Worm (Caenorhabditis elegans): ENCODE data around the gene T04A8.18.

Gene T04A8.18

DNA sequence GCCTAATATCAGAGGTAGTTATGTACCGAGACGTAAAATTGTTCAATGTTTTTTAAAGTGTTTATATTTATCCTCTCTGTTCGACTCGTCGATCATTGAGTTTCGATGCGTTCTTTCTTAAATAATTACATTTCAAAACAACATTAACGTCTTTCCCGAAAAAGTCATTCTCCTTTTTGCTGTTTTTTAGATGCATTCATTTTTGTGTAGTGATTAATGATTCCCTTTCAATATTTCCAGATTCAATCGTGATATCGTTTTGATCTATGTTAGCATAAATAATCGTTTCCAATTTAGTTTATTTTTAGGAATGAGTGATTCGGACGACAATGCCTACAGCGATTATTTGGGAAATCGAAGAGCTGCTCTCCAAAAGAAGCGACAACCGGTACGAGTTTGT is 15.3 kb upstream of the T04A8.18 start, which contains the start of gene T04A8.8:
T04A8.8 (plus strand) TSS at position 301 of the 400 bp plus-strand sequence.
- TF ChIP-seq bed-3 (GFP tag; optimal IDR thresholded peaks at IDR 0.05) = no peak
- TF ChIP-seq lsy-2 (tag; optimal IDR thresholded peaks at IDR 0.05) = no peak
- no peak for TF ChIP-seq unc-39 (tag; optimal IDR thresholded peaks at IDR 0.05)
- TF ChIP-seq mep-1 (tag; optimal IDR thresholded peaks at IDR 0.05) = no peak
- TF ChIP-seq sptf-1 (tag; optimal IDR thresholded peaks at IDR 0.05) = no peak
- TF ChIP-seq ceh-43 (GFP tag; optimal IDR thresholded peaks at IDR 0.05) = no peak
- TF ChIP-seq ces-1 (GFP tag; optimal IDR thresholded peaks at IDR 0.05) = no peak
- TF ChIP-seq cnd-1 (tag; optimal IDR thresholded peaks at IDR 0.05) = no peak
- TF ChIP-seq unc-62 (GFP tag; optimal IDR thresholded peaks at IDR 0.05) = no peak
- no peak for TF ChIP-seq nhr-2 (tag; optimal IDR thresholded peaks at IDR 0.05)
- TF ChIP-seq elt-3 (tag; optimal IDR thresholded peaks at IDR 0.05) = no peak

DNA sequence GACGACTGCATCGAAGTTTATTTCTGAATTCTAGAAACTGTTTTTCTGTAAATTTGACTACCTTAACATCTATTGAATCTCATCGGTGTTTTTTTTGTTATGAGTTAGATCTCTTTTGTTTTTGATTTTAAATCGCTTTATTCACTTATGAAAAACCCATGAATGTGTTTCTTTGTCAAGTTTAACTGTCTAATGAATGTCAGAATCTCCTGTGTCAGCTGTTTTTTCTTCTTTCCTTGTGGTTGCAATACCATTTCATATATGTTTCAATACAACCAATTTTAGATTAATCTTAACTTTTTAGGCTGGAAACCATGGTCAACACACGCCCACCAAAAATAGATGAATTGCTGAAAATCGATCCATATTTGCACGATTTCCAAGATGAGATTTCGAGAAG is 14.0 kb upstream of the T04A8.18 start, which contains the start of gene T04A8.7:
T04A8.7 (plus strand) TSS at position 301 of the 400 bp plus-strand sequence.
- TF ChIP-seq nhr-237 (tag; optimal IDR thresholded peaks at IDR 0.05) (no peak), cnd-1 (tag; optimal IDR thresholded peaks at IDR 0.05) (no peak), snpc-4 (tag; optimal IDR thresholded peaks at IDR 0.05) (no peak), unc-120 (tag; optimal IDR thresholded peaks at IDR 0.05; ENCODE audit: poor library complexity, severe bottlenecking) (no peak), nhr-2 (tag; optimal IDR thresholded peaks at IDR 0.05) (no peak), mls-2 (tag; optimal IDR thresholded peaks at IDR 0.05) (no peak), hlh-1 (tag; optimal IDR thresholded peaks at IDR 0.05) (no peak), mep-1 (tag; optimal IDR thresholded peaks at IDR 0.05) (no peak)

DNA sequence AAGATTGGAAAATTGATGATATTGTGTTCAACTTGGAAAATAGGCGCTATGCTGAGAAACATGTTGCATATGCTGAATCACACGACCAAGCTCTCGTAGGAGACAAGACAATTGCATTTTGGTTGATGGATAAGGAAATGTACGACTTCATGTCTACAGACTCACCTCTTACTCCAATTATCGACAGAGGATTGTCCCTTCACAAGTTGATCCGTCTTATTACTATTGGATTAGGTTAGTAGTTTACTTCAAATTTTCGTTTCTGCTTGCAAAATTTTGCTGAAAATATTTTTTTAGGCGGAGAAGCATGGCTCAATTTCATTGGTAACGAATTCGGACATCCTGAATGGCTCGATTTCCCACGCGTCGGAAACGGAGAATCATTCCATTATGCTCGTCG is 12.1 kb upstream of the T04A8.18 start:
- no peak for TF ChIP-seq lin-32 (GFP tag; optimal IDR thresholded peaks at IDR 0.05)
- TF ChIP-seq ceh-39 (tag; optimal IDR thresholded peaks at IDR 0.05) = no peak

DNA sequence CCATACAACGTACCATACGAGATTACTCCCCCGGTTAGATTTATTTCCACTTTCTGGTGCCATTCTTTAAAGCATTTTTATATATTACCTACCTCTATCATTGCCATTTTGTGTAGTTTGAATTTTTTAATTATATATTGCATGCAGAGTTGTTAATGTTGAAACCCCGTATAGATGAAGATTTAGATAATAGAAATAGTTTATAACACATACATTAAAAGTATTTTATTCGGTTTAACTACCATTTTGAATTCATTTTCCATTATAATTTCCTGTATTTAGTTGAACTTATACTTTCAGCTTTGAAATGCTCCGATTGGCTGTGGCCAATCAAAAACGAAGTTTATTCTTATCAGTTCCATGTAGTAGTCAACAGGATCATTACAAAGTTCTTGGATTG is 11.2 kb upstream of the T04A8.18 start, which contains the start of gene dnj-18:
dnj-18 (plus strand) TSS at position 301 of the 400 bp plus-strand sequence.
- TF ChIP-seq blmp-1 (tag; optimal IDR thresholded peaks at IDR 0.05) (no peak), drap-1 (GFP tag; optimal IDR thresholded peaks at IDR 0.05) (no peak), M03D4.4 (tag; optimal IDR thresholded peaks at IDR 0.05) (no peak), lsy-2 (tag; optimal IDR thresholded peaks at IDR 0.05) (no peak), lin-13 (tag; optimal IDR thresholded peaks at IDR 0.05) (no peak)

DNA sequence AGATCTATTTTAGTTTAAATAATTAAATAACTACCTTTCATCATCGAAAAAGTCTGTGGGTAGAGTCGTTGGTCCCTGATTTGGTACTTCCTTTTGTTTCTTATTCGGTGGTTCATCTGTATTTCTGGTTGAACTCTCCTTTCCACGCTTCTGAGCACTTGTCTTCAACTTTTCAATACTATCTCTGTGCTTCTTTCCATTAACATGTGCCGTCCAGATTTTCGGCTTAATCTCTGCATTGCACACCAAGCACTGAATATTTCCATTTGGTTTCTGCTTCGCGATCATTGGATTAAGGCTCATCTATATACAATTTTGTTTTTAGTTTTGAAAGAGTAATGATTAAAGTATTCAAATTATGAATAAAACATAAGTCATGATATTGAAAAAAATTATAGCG is 9.1 kb upstream of the T04A8.18 start, which contains the start of gene sel-13:
sel-13 (minus strand) TSS at position 303 of the 400 bp plus-strand sequence.
- no peak for TF ChIP-seq mls-2 (tag; optimal IDR thresholded peaks at IDR 0.05)
- TF ChIP-seq cnd-1 (tag; optimal IDR thresholded peaks at IDR 0.05) = no peak
- no peak for TF ChIP-seq M03D4.4 (tag; optimal IDR thresholded peaks at IDR 0.05)
- no peak for TF ChIP-seq zip-8 (tag; optimal IDR thresholded peaks at IDR 0.05)

DNA sequence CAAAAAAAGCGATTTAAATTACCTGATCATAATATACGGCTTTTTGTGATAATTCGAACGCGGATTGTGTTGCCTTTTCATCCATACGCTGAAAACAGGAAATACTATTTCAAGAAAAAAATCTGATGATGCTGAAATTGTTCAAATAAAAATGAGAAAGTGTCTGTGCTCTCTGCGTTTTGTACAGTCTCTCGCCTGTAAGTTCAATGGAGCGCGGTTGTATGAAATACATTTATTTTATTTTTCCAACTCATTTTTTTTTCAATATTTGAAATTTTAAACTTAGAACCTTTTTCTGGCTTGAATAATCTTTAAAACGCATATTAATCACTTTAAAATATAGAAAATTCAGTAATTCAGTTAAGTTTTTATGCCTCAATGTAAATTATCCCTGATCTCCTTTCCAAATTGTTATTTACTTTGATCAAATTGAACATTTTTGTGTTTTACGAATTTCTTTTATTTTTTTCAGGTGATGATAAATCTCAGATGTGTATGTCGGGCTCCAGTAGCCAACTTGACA is 5.0 kb upstream of the T04A8.18 start, which contains the start of the genes clp-2 and mrpl-16:
clp-2 (minus strand) TSS at position 94 of the 523 bp plus-strand sequence.
mrpl-16 (plus strand) TSS at position 473 of the 523 bp plus-strand sequence.
- TF ChIP-seq nhr-12 (tag; optimal IDR thresholded peaks at IDR 0.05) (no peak), nhr-76 (tag; optimal IDR thresholded peaks at IDR 0.05) (no peak)

DNA sequence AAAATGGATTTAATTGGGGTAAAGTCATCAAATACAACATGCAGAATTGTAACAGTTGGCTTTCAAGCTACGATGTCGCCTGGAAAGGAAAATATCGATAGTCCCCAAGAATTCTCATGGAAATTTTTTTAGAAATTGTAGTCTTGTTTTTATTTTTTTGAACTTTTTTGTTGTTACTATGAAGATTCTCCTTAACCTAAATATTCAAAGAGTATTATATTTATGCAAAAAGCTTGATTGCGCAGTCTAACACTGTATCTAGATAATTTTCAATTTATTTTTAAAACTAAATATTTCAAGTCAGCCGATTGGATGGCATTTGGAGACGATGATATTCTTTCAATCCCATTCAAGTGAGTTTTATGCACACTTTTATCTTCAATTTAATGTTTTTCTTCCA is 3.8 kb upstream of the T04A8.18 start, which contains the start of gene pgap-2:
pgap-2 (plus strand) TSS at position 301 of the 400 bp plus-strand sequence.
- TF ChIP-seq lsy-2 (tag; optimal IDR thresholded peaks at IDR 0.05) (no peak), unc-39 (tag; optimal IDR thresholded peaks at IDR 0.05) (no peak), unc-120 (tag; optimal IDR thresholded peaks at IDR 0.05; ENCODE audit: poor library complexity, severe bottlenecking) (no peak), ceh-83 (GFP tag; optimal IDR thresholded peaks at IDR 0.05) (no peak), hlh-1 (tag; optimal IDR thresholded peaks at IDR 0.05) (no peak), sem-2 (GFP tag; optimal IDR thresholded peaks at IDR 0.05) (no peak), nhr-12 (tag; optimal IDR thresholded peaks at IDR 0.05) (no peak), pha-4 (tag; optimal IDR thresholded peaks at IDR 0.05) (no peak), blmp-1 (tag; optimal IDR thresholded peaks at IDR 0.05) (no peak)

Measured in whole organism, mixed stage, embryonic.